Fruit fly (Drosophila melanogaster): ENCODE measurements around the gene CG1090.

The CG1090 gene

DNA sequence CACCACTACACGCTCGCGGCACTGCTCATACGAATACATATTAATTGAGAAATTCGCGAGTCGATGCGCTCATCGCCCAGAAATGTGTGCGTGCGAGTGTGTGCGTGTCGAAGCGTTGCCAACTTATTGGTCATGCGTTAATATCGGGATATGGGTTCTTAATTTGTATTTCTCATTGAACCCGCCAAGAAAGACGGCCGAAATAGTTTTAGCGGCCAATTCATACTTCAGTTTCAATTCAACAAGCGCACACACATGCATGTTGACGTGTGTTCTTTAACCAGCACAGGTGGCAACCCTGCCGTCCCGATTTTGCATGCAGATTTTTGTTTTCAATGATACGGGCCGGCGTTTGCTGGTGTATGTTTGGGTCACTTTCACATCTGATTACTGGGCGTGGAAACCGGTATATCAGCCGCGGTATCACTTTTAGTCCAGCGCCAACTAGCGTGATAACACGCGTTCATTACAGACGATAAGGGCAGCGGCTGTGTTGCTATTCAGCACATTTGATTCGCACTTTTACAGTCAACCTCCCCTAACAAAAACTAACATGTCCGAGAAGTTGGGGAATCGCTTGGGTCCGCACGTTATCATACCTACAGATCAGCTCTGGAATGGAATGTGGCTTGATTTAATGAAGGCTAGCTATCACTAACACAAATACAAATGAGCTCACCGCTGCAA, 44.2 kb downstream of the CG1090 start (continued):
- TF ChIP-seq pfk (GFP tag; optimal IDR thresholded peaks at IDR 0.05) (no peak), dan (GFP tag; IDR thresholded peaks at IDR 0.05) (no peak), grn (GFP tag; optimal IDR thresholded peaks at IDR 0.05) (peak; percentile 66), Doc3 (GFP tag; IDR thresholded peaks at IDR 0.05; ENCODE audit: partially characterized antibody) (no peak; the same call in 2 of the 3 replicates), NC2α (GFP tag; optimal IDR thresholded peaks at IDR 0.05) (no peak), Gsc (GFP tag; IDR thresholded peaks at IDR 0.05) (no peak), BtbVII (GFP tag; optimal IDR thresholded peaks at IDR 0.05) (no peak), tup (GFP tag; optimal IDR thresholded peaks at IDR 0.05) (no peak), CrebB (tag; optimal IDR thresholded peaks at IDR 0.05) (no peak), Aef1 (GFP tag; IDR thresholded peaks at IDR 0.05) (no peak), sim (GFP tag; IDR thresholded peaks at IDR 0.05) (no peak), her (GFP tag; optimal IDR thresholded peaks at IDR 0.05) (no peak), sens-2 (GFP tag; IDR thresholded peaks at IDR 0.05) (no peak), CG11247 (GFP tag; IDR thresholded peaks at IDR 0.05) (no peak), da (GFP tag; optimal IDR thresholded peaks at IDR 0.05) (no peak), sob (GFP tag; IDR thresholded peaks at IDR 0.05) (no peak), Hr51 (GFP tag; optimal IDR thresholded peaks at IDR 0.05) (no peak)

DNA sequence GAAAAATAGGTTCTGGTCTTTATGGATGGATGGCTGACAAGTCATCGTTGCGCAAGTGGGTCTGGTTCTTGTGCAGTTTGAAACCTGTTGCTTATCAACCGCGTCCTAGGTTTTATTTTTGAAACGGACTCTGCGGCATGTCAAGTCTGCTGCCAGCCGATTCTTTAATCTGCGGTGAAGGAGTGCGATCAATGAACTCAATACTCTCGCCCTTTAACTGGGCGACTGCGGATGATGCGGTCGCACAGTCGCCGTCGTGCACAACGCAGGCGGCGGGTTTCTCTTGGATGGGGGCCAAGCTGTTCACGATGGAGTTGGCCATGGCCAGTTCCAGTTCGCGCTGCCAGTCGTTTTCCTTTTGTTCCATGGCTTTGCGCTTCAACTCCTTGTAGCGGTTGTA, 47.6 kb downstream of the CG1090 start:
- TF ChIP-seq CG10366 (GFP tag; IDR thresholded peaks at IDR 0.05) (no peak), trh (GFP tag; optimal IDR thresholded peaks at IDR 0.05) (no peak), pzg (GFP tag; optimal IDR thresholded peaks at IDR 0.05) (no peak), fd102C (GFP tag; optimal IDR thresholded peaks at IDR 0.05) (no peak), Ets97D (GFP tag; optimal IDR thresholded peaks at IDR 0.05) (no peak), Camta (GFP tag; optimal IDR thresholded peaks at IDR 0.05) (no peak), CG11247 (GFP tag; IDR thresholded peaks at IDR 0.05) (no peak), br (optimal IDR thresholded peaks at IDR 0.05) (no peak), nerfin-2 (GFP tag; IDR thresholded peaks at IDR 0.05; ENCODE audit: partially characterized antibody) (no peak), CG13624 (GFP tag; optimal IDR thresholded peaks at IDR 0.05) (no peak)

dm6 chr3R:4416138-4416537, 56.5 kb downstream of the CG1090 start, which contains the start of gene CG31528:
Gene CG31528, plus strand, starts transcription at chr3R:4416438.
- TF ChIP-seq CG14050 (GFP tag; IDR thresholded peaks at IDR 0.05) (no peak), Gsc (GFP tag; IDR thresholded peaks at IDR 0.05) (no peak), ara (GFP tag; IDR thresholded peaks at IDR 0.05) (no peak), kni (GFP tag; optimal IDR thresholded peaks at IDR 0.05) (no peak), Mes4 (GFP tag; optimal IDR thresholded peaks at IDR 0.05) (no peak), fd3F (GFP tag; optimal IDR thresholded peaks at IDR 0.05) (no peak), Taf1 (GFP tag; IDR thresholded peaks at IDR 0.05) (no peak), CG11247 (GFP tag; IDR thresholded peaks at IDR 0.05) (no peak), Sry-δ (GFP tag; optimal IDR thresholded peaks at IDR 0.05) (no peak), Atf6 (GFP tag; IDR thresholded peaks at IDR 0.05) (no peak), CG4404 (GFP tag; IDR thresholded peaks at IDR 0.05) (no peak), CG11456 (GFP tag; IDR thresholded peaks at IDR 0.05) (no peak), CG6813 (GFP tag; optimal IDR thresholded peaks at IDR 0.05) (no peak), Hmx (GFP tag; optimal IDR thresholded peaks at IDR 0.05) (no peak), dati (GFP tag; IDR thresholded peaks at IDR 0.05) (no peak), cad (GFP tag; optimal IDR thresholded peaks at IDR 0.05) (no peak), CG6765 (GFP tag; optimal IDR thresholded peaks at IDR 0.05) (no peak), GATAe (GFP tag; conservative IDR thresholded peaks at IDR 0.05) (no peak), CG1529 (GFP tag; optimal IDR thresholded peaks at IDR 0.05) (no peak)

All from whole organism, embryonic.